Fruit fly (Drosophila melanogaster) whole organism, prepupa: ENCODE measurements around the gene CG32651.

Experiments
- CG11294 ChIP-seq: fragments of 200-800 bp; sonication (Bioruptor generic); IDR thresholded peaks from 2 replicates; pipeline ENCODE4 v1.3.6; 2022; ENCODE audit warnings: missing biosample characterization, missing genetic modification characterization
- CG11762 ChIP-seq: fragments of 200-800 bp; sonication (Bioruptor generic); optimal IDR thresholded peaks from 3 replicates; lab custom pipeline; 2016; ENCODE audit warnings: missing biosample characterization, missing genetic modification characterization; ENCODE audit not compliant: insufficient read depth
- CG11902 ChIP-seq: fragments of 200-800 bp; sonication (Bioruptor generic); optimal IDR thresholded peaks from 3 replicates; lab custom pipeline; 2016; ENCODE audit warnings: missing biosample characterization, missing genetic modification characterization
- CG15336 ChIP-seq: fragments of 200-800 bp; sonication (Bioruptor generic); IDR thresholded peaks from 2 replicates; pipeline ENCODE4 v1.3.6; 2022; ENCODE audit warnings: missing biosample characterization, missing genetic modification characterization
- CG1621 ChIP-seq: fragments of 200-800 bp; sonication (Bioruptor generic); optimal IDR thresholded peaks from 3 replicates; lab custom pipeline; 2018; ENCODE audit warnings: missing biosample characterization, mild to moderate bottlenecking, missing genetic modification characterization
- CG16779 ChIP-seq: fragments of 200-800 bp; sonication (Bioruptor generic); optimal IDR thresholded peaks from 3 replicates; lab custom pipeline; 2017; ENCODE audit warnings: missing biosample characterization, mild to moderate bottlenecking, missing genetic modification characterization
- CG31627 ChIP-seq: fragments of 200-800 bp; sonication (Bioruptor generic); optimal IDR thresholded peaks from 3 replicates; lab custom pipeline; 2016; ENCODE audit warnings: missing biosample characterization, missing genetic modification characterization
- CG32006 ChIP-seq: fragments of 200-800 bp; sonication (Bioruptor generic); optimal IDR thresholded peaks from 3 replicates; lab custom pipeline; 2017; ENCODE audit warnings: missing biosample characterization, mild to moderate bottlenecking, missing genetic modification characterization
- CG34406 ChIP-seq: fragments of 200-800 bp; sonication (Bioruptor generic); optimal IDR thresholded peaks from 3 replicates; lab custom pipeline; 2016; ENCODE audit warnings: missing biosample characterization, missing genetic modification characterization
- CG4318 ChIP-seq: fragments of 200-800 bp; sonication (Bioruptor generic); optimal IDR thresholded peaks from 3 replicates; lab custom pipeline; 2017; ENCODE audit warnings: missing biosample characterization, mild to moderate bottlenecking, missing genetic modification characterization
- CG6163 ChIP-seq: fragments of 200-800 bp; sonication (Bioruptor generic); IDR thresholded peaks from 3 replicates; pipeline ENCODE4 v1.3.6; 2022; ENCODE audit warnings: missing biosample characterization, missing genetic modification characterization
- CG6276 ChIP-seq: fragments of 200-800 bp; sonication (Bioruptor generic); optimal IDR thresholded peaks from 2 replicates; lab custom pipeline; 2017; ENCODE audit warnings: missing biosample characterization, mild to moderate bottlenecking, missing genetic modification characterization
- CG6792 ChIP-seq: fragments of 200-800 bp; sonication (Bioruptor generic); optimal IDR thresholded peaks from 3 replicates; lab custom pipeline; 2016; ENCODE audit warnings: missing biosample characterization, missing genetic modification characterization
- CG8119 ChIP-seq: fragments of 200-800 bp; sonication (Bioruptor generic); IDR thresholded peaks from 3 replicates; pipeline ENCODE4 v1.3.6; 2022; ENCODE audit warnings: missing biosample characterization, missing genetic modification characterization
- CG8319 ChIP-seq: fragments of 200-800 bp; sonication (Bioruptor generic); optimal IDR thresholded peaks from 3 replicates; lab custom pipeline; 2016; ENCODE audit warnings: missing biosample characterization, missing genetic modification characterization
- CG8632 ChIP-seq: fragments of 200-800 bp; sonication (Bioruptor generic); optimal IDR thresholded peaks from 3 replicates; lab custom pipeline; 2016; ENCODE audit warnings: missing biosample characterization, missing genetic modification characterization
- Eip75B ChIP-seq: fragments of 200-800 bp; sonication (Bioruptor generic); optimal IDR thresholded peaks from 3 replicates; lab custom pipeline; 2016; ENCODE audit warnings: missing biosample characterization, missing genetic modification characterization
- Eip78C ChIP-seq: fragments of 200-800 bp; sonication (Bioruptor generic); peaks from one replicate; lab custom pipeline; 2016; ENCODE audit warnings: missing biosample characterization, missing genetic modification characterization
- Eip93F ChIP-seq: fragments of 200-800 bp; sonication (Bioruptor generic); optimal IDR thresholded peaks from 2 replicates; lab custom pipeline; 2016; ENCODE audit warnings: missing biosample characterization, mild to moderate bottlenecking, missing genetic modification characterization
- Ets21C ChIP-seq: fragments of 200-800 bp; sonication (Bioruptor generic); optimal IDR thresholded peaks from 3 replicates; lab custom pipeline; 2016; ENCODE audit warnings: missing biosample characterization, missing genetic modification characterization
- Ets96B ChIP-seq: fragments of 200-800 bp; optimal IDR thresholded peaks from 2 replicates; lab custom pipeline; 2019; ENCODE audit warnings: missing biosample characterization, mild to moderate bottlenecking, missing genetic modification characterization, moderate library complexity
- Gug ChIP-seq: fragments of 200-800 bp; sonication (Bioruptor generic); IDR thresholded peaks from 2 replicates; pipeline ENCODE4 v1.3.6; 2022; ENCODE audit warnings: missing biosample characterization, missing genetic modification characterization
- Hr38 ChIP-seq: sonication (Bioruptor generic); optimal IDR thresholded peaks from 2 replicates; lab custom pipeline; 2016; ENCODE audit warnings: missing biosample characterization, missing genetic modification characterization
- Lpt ChIP-seq: fragments of 200-800 bp; sonication (Bioruptor generic); optimal IDR thresholded peaks from 3 replicates; lab custom pipeline; 2016; ENCODE audit warnings: missing biosample characterization, missing genetic modification characterization
- OdsH ChIP-seq: fragments of 200-800 bp; sonication (Bioruptor generic); optimal IDR thresholded peaks from 3 replicates; lab custom pipeline; 2016; ENCODE audit warnings: missing biosample characterization, missing genetic modification characterization
- Smox ChIP-seq: fragments of 200-800 bp; sonication (Bioruptor generic); optimal IDR thresholded peaks from 3 replicates; lab custom pipeline; 2016; ENCODE audit warnings: missing biosample characterization, missing genetic modification characterization
- Sox102F ChIP-seq: fragments of 200-800 bp; sonication (Bioruptor generic); optimal IDR thresholded peaks from 2 replicates; lab custom pipeline; 2016; ENCODE audit warnings: missing biosample characterization, mild to moderate bottlenecking, missing genetic modification characterization
- Sox14 ChIP-seq: fragments of 200-800 bp; sonication (Bioruptor generic); optimal IDR thresholded peaks from 3 replicates; lab custom pipeline; 2016; ENCODE audit warnings: missing biosample characterization, missing genetic modification characterization
- acj6 ChIP-seq: fragments of 200-800 bp; sonication (Bioruptor generic); optimal IDR thresholded peaks from 3 replicates; lab custom pipeline; 2016; ENCODE audit warnings: missing biosample characterization, missing genetic modification characterization
- esn ChIP-seq: fragments of 200-800 bp; sonication (Bioruptor generic); optimal IDR thresholded peaks from 2 replicates; lab custom pipeline; 2016; ENCODE audit warnings: missing biosample characterization, mild to moderate bottlenecking, missing genetic modification characterization, moderate library complexity
- fd59A ChIP-seq: fragments of 200-800 bp; sonication (Bioruptor generic); optimal IDR thresholded peaks from 2 replicates; lab custom pipeline; 2017; ENCODE audit warnings: missing biosample characterization, mild to moderate bottlenecking, missing genetic modification characterization, missing genetic modification reagents
- fkh ChIP-seq: fragments of 200-800 bp; sonication (Bioruptor generic); optimal IDR thresholded peaks from 3 replicates; lab custom pipeline; 2017; ENCODE audit warnings: missing biosample characterization, mild to moderate bottlenecking, missing genetic modification characterization, moderate library complexity
- net ChIP-seq: fragments of 200-800 bp; sonication (Bioruptor generic); optimal IDR thresholded peaks from 3 replicates; lab custom pipeline; 2016; ENCODE audit warnings: missing biosample characterization, missing genetic modification characterization
- pdm3 ChIP-seq: fragments of 200-800 bp; sonication (Bioruptor generic); optimal IDR thresholded peaks from 3 replicates; lab custom pipeline; 2016; ENCODE audit warnings: missing biosample characterization, missing genetic modification characterization
- spab ChIP-seq: fragments of 200-800 bp; sonication (Bioruptor generic); optimal IDR thresholded peaks from 2 replicates; lab custom pipeline; 2017; ENCODE audit warnings: missing biosample characterization, mild to moderate bottlenecking, missing genetic modification characterization, missing genetic modification reagents
- ss ChIP-seq, 2 experiments: fragments of 200-800 bp; sonication (Bioruptor generic); optimal IDR thresholded peaks; 2 replicates in 1 of 2; 3 replicates in 1 of 2; lab custom pipeline; 2017 to 2018; ENCODE audit warnings: mild to moderate bottlenecking in 2 of 2, missing biosample characterization in 2 of 2, missing genetic modification characterization in 2 of 2, moderate library complexity in 1 of 2
- svp ChIP-seq: fragments of 200-800 bp; sonication (Bioruptor generic); peaks from one replicate; lab custom pipeline; 2016; ENCODE audit warnings: missing biosample characterization, missing genetic modification characterization
- topi ChIP-seq: fragments of 200-800 bp; sonication (Bioruptor generic); optimal IDR thresholded peaks from 3 replicates; lab custom pipeline; 2016; ENCODE audit warnings: missing biosample characterization, missing genetic modification characterization

CG32651 gene

DNA sequence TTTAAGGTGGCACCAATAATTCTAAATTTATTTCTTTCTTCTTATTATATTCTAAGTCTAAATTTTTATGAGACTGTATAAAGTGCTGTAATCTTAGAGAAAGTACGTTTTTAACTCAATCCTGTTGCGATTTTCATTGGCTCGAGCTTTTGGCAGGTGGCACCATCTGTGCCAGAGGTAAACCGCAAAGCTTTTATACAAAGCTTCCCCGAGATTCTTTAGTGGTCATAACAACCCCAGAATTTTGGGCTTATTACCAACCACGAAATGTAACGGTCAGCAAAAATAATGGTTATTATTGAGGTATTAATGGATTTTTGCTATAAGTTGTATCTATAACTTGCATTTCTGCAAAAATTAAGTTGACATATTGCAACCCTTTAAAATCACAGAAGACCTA, 28.8 kb upstream of the CG32651 start:
- no peak for TF ChIP-seq topi (GFP tag; lab: Kevin White, UChicago)
- TF ChIP-seq Eip78C (GFP tag; lab: Kevin White, UChicago) = peak; percentile 3

DNA sequence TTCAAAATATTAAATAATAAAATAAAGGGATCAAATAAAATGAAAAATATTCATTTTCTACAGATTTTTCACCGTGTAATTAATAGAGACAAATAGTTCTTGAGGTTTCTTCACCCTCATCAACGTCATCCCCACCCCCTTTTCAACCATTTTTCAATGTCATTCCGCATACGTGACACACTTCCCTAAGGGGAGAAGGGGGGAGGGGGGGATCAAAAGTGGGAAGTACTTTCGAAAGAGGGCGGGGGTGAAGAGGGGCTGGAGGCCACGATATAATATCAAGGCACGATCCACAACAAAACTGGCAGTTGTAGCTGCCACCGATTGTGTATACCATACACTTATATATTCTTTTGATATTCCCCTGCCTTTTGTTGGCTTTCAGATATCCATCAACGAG, 26.3 kb upstream of the CG32651 start:
- TF ChIP-seq Hr38 (GFP tag; lab: Kevin White, UChicago) (no peak), CG11762 (no peak), spab (no peak), CG8632 (no peak), ss (GFP tag; optimal IDR thresholded peaks at IDR 0.05; lab: Kevin White, UChicago) (no peak), Smox (GFP tag; lab: Kevin White, UChicago) (no peak), Sox102F (GFP tag; lab: Kevin White, UChicago) (no peak)

dm6 chrX:12431924-12432323, 23.6 kb upstream of the CG32651 start, which contains the start of gene Pkcdelta:
TSS of gene Pkcdelta (plus strand) at chrX:12432224.
- TF ChIP-seq fkh (GFP tag; lab: Kevin White, UChicago) = no peak
- TF ChIP-seq Ets96B (tag; lab: Kevin White, UChicago) = no peak
- TF ChIP-seq CG4318 (GFP tag; lab: Kevin White, UChicago) = no peak
- no peak for TF ChIP-seq OdsH (GFP tag; lab: Kevin White, UChicago)
- TF ChIP-seq net (GFP tag; lab: Kevin White, UChicago) = no peak
- TF ChIP-seq Eip93F (GFP tag; lab: Kevin White, UChicago) = no peak
- no peak for TF ChIP-seq Gug
- no peak for TF ChIP-seq CG31627
- TF ChIP-seq Ets21C (GFP tag; lab: Kevin White, UChicago) = no peak
- TF ChIP-seq Hr38 (GFP tag; lab: Kevin White, UChicago) = no peak
- no peak for TF ChIP-seq ss (GFP tag; optimal IDR thresholded peaks at IDR 0.05; lab: Kevin White, UChicago)
- TF ChIP-seq Eip75B (GFP tag; lab: Kevin White, UChicago) = no peak
- TF ChIP-seq CG11294 (GFP tag; lab: Robert Waterston, UW) = no peak
- TF ChIP-seq CG6276 (GFP tag; lab: Kevin White, UChicago) = no peak
- no peak for TF ChIP-seq CG8319 (GFP tag; lab: Kevin White, UChicago)
- no peak for TF ChIP-seq CG11902
- TF ChIP-seq CG32006 (GFP tag; lab: Kevin White, UChicago) = no peak
- no peak for TF ChIP-seq CG15336 (GFP tag; lab: Robert Waterston, UW)
- no peak for TF ChIP-seq CG6163 (GFP tag; lab: Robert Waterston, UW)
- TF ChIP-seq, all 60 proteins: peak for 0

DNA sequence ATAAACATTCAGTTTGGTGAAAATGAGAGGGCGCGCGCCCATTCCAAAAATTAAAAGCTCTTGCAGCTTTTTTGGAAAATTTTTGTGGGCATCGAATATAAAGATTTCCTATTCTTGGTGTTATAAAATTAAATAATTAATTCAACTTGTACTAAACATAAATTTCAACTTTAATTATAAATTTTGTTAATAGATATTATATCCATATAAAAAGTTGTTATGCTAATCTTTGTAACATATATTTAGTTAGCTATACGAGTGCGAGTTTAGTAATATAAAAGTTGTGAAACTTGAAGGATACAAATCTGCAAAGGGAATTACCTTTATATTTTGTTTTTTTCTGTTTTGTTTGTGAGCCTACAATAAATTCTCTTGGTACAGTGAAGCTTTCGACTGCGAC, 23.2 kb upstream of the CG32651 start:
- no peak for TF ChIP-seq CG32006 (GFP tag; lab: Kevin White, UChicago)
- TF ChIP-seq CG8119 (GFP tag; lab: Robert Waterston, UW) = no peak
- TF ChIP-seq CG6163 (GFP tag; lab: Robert Waterston, UW) = no peak
- TF ChIP-seq CG34406 = no peak
- no peak for TF ChIP-seq CG6792 (GFP tag; lab: Kevin White, UChicago)
- no peak for TF ChIP-seq fd59A (GFP tag; lab: Kevin White, UChicago)
- TF ChIP-seq esn (GFP tag; lab: Kevin White, UChicago) = no peak
- no peak for TF ChIP-seq Eip93F (GFP tag; lab: Kevin White, UChicago)
- no peak for TF ChIP-seq pdm3 (GFP tag; lab: Kevin White, UChicago)
- TF ChIP-seq CG1621 (tag; lab: Kevin White, UChicago) = no peak
- no peak for TF ChIP-seq Lpt (GFP tag; lab: Kevin White, UChicago)
- no peak for TF ChIP-seq CG16779 (tag; lab: Kevin White, UChicago)
- TF ChIP-seq Sox14 (GFP tag; lab: Kevin White, UChicago) = no peak
- TF ChIP-seq svp (GFP tag; lab: Kevin White, UChicago) = no peak
- no peak for TF ChIP-seq acj6
- TF ChIP-seq fkh (GFP tag; lab: Kevin White, UChicago) = no peak
- TF ChIP-seq Eip78C (GFP tag; lab: Kevin White, UChicago) = no peak
- TF ChIP-seq, all 60 proteins: peak for 0
